Fruit fly (Drosophila melanogaster): ENCODE data around the gene CG7910.

DNA sequence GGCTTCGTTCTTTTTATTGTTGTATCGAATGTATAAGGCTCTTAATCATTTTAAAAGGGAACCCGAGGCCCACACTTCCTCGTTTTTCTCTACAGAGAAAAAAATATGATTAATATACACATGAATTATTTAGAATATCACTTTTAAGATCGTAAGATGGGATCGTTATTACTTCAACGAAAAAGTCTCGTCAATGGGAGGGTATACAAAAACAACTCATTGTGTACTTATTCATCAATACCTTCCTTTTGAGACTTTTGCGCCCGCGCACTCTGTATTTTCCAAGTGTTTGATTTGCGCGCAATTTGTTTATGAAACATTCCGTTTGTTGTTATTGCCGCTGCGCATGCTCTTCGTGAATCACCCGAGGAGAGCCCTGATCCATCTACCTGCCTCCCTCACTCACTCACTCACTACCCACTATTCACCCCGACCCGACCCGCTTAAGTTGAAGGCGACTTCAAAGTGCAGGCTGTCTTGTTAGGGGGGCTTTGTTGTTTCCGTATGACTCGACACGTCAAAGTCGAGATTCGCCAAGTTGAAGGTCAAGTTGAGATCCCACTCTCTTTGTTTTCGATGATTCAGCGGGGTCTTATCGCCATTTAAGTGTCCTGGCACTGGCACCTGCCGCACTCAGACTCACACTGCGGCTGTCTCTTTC is 29.0 kb downstream of the CG7910 start:
- TF ChIP-seq CG14050 (GFP tag; IDR thresholded peaks at IDR 0.05) (no peak), CG17912 (GFP tag; optimal IDR thresholded peaks at IDR 0.05) (no peak), NFAT (GFP tag; IDR thresholded peaks at IDR 0.05) (no peak), tio (GFP tag; optimal IDR thresholded peaks at IDR 0.05) (no peak), HLHmδ (GFP tag; optimal IDR thresholded peaks at IDR 0.05) (no peak), CG14667 (GFP tag; IDR thresholded peaks at IDR 0.05) (no peak), usp (GFP tag; optimal IDR thresholded peaks at IDR 0.05) (no peak), Blimp-1 (GFP tag; optimal IDR thresholded peaks at IDR 0.05) (no peak), CG13296 (GFP tag; optimal IDR thresholded peaks at IDR 0.05) (no peak), mirr (GFP tag; optimal IDR thresholded peaks at IDR 0.05) (no peak)
